Fruit fly (Drosophila melanogaster) whole organism, pupa: ENCODE data around the gene CG18789.

Experiments used
- CG12605 ChIP-seq: fragments of 200-800 bp; sonication (Bioruptor generic); IDR thresholded peaks from 2 replicates; pipeline ENCODE4 v1.3.6; 2022; ENCODE audit warnings: missing biosample characterization, missing genetic modification characterization
- CG13204 ChIP-seq: fragments of 200-800 bp; sonication (Bioruptor generic); optimal IDR thresholded peaks from 2 replicates; lab custom pipeline; 2018; ENCODE audit warnings: missing biosample characterization, mild to moderate bottlenecking, missing genetic modification characterization, moderate library complexity
- CG14655 ChIP-seq: fragments of 200-800 bp; sonication (Bioruptor generic); optimal IDR thresholded peaks from 3 replicates; lab custom pipeline; 2017; ENCODE audit warnings: mild to moderate bottlenecking, missing biosample characterization, missing genetic modification reagents, missing genetic modification characterization
- CG32121 ChIP-seq: fragments of 200-800 bp; sonication (Bioruptor generic); IDR thresholded peaks from 2 replicates; pipeline ENCODE4 v1.3.6; 2022; ENCODE audit warnings: missing biosample characterization, missing genetic modification characterization
- CG8301 ChIP-seq: fragments of 200-800 bp; sonication (Bioruptor generic); optimal IDR thresholded peaks from 2 replicates; lab custom pipeline; 2018; ENCODE audit warnings: missing biosample characterization, mild to moderate bottlenecking, missing genetic modification characterization
- EcR ChIP-seq: fragments of 200-800 bp; sonication (Bioruptor generic); optimal IDR thresholded peaks from 3 replicates; lab custom pipeline; 2019; ENCODE audit warnings: missing biosample characterization, missing genetic modification characterization, mild to moderate bottlenecking, moderate library complexity, missing genetic modification reagents
- Pif1A ChIP-seq: fragments of 200-800 bp; sonication (Bioruptor generic); optimal IDR thresholded peaks from 3 replicates; lab custom pipeline; 2016; ENCODE audit warnings: missing biosample characterization, missing genetic modification characterization

- peak; percentile 53 for TF ChIP-seq CG14655 (GFP tag; lab: Kevin White, UChicago)
- no peak for TF ChIP-seq Pif1A (GFP tag; lab: Kevin White, UChicago)
- TF ChIP-seq CG8301, result peak; percentile 22
- no peak for TF ChIP-seq CG12605 (GFP tag; lab: Robert Waterston, UW)
- TF ChIP-seq CG32121, result no peak
- TF ChIP-seq CG13204 (GFP tag; lab: Kevin White, UChicago), result no peak
- peak; percentile 49 for TF ChIP-seq EcR (GFP tag; lab: Kevin White, UChicago)
Observed at dm6 chr2L:11965610-11966594, 29.3 kb downstream of the CG18789 start.
